Fruit fly (Drosophila melanogaster) Kc167 (cell line): ENCODE measurements around the gene lds.

Source experiments
- Myc ChIP-seq: fragments of >200 bp; optimal IDR thresholded peaks from 2 replicates; lab custom pipeline; 2017; ENCODE audit warnings: missing external identifiers
- Sin3A ChIP-seq: fragments of >200 bp; optimal IDR thresholded peaks from 2 replicates; lab custom pipeline; 2018; ENCODE audit warnings: missing external identifiers
- h ChIP-seq: fragments of >200 bp; optimal IDR thresholded peaks from 3 replicates; lab custom pipeline; 2018; ENCODE audit warnings: missing external identifiers
- insv ChIP-seq: fragments of >200 bp; optimal IDR thresholded peaks from 3 replicates; lab custom pipeline; 2018; ENCODE audit warnings: missing external identifiers
- psq ChIP-seq: fragments of >200 bp; optimal IDR thresholded peaks from 2 replicates; lab custom pipeline; 2017; ENCODE audit warnings: missing external identifiers
- ttk ChIP-seq: sonication (Bioruptor generic); optimal IDR thresholded peaks from 2 replicates; lab custom pipeline; 2017; ENCODE audit warnings: missing external identifiers

dm6 chr3R:7966544-7967264, 46.5 kb downstream of the lds start:
- TF ChIP-seq psq (no peak), Myc (lab: Kevin White, UChicago) (no peak), Sin3A (lab: Kevin White, UChicago) (no peak), h (lab: Kevin White, UChicago) (no peak), insv (no peak), ttk (lab: Kevin White, UChicago) (no peak)
